Fruit fly (Drosophila melanogaster): Measurements from ENCODE around the gene CG32221.

Gene CG32221

dm6 chr3L:19807103-19807502 is 27.4 kb upstream of the CG32221 start, which contains the start of the genes CG14104 and Kap-alpha1 (continued):
- peak; percentile 77 for TF ChIP-seq bbx (GFP tag; IDR thresholded peaks at IDR 0.05; ENCODE audit: partially characterized antibody)
- no peak for TF ChIP-seq aop (GFP tag; IDR thresholded peaks at IDR 0.05)
- TF ChIP-seq CG1603 (tag; optimal IDR thresholded peaks at IDR 0.05) = peak; percentile 34
- TF ChIP-seq CG12071 (GFP tag; optimal IDR thresholded peaks at IDR 0.05) = no peak
- peak; percentile 73 for TF ChIP-seq CG6791 (GFP tag; IDR thresholded peaks at IDR 0.05; ENCODE audit: partially characterized antibody)
- TF ChIP-seq CG17186 (GFP tag; optimal IDR thresholded peaks at IDR 0.05) = peak; percentile 30
- no peak for TF ChIP-seq Usf (GFP tag; optimal IDR thresholded peaks at IDR 0.05)
- TF ChIP-seq CG13287 (GFP tag; IDR thresholded peaks at IDR 0.05; ENCODE audit: partially characterized antibody) = peak; percentile 79
- TF ChIP-seq CG8478 (optimal IDR thresholded peaks at IDR 0.05) = peak; percentile 67
- TF ChIP-seq Spps (tag; optimal IDR thresholded peaks at IDR 0.05) = no peak
- TF ChIP-seq dm (GFP tag; optimal IDR thresholded peaks at IDR 0.05) = peak; percentile 85
- no peak for TF ChIP-seq Hmr (GFP tag; optimal IDR thresholded peaks at IDR 0.05)
- no peak for TF ChIP-seq wor (GFP tag; IDR thresholded peaks at IDR 0.05)
- no peak for TF ChIP-seq CG17359 (tag; optimal IDR thresholded peaks at IDR 0.05)
- no peak for TF ChIP-seq sob (GFP tag; IDR thresholded peaks at IDR 0.05)
- TF ChIP-seq Bgb (GFP tag; IDR thresholded peaks at IDR 0.05; ENCODE audit: partially characterized antibody) = peak; percentile 65; the same call in 1 of the 2 replicates
- peak; percentile 21; the same call in 1 of the 2 replicates for TF ChIP-seq CG2129 (GFP tag; IDR thresholded peaks at IDR 0.05; ENCODE audit: partially characterized antibody)
- no peak for TF ChIP-seq jigr1 (GFP tag; IDR thresholded peaks at IDR 0.05)
- no peak for TF ChIP-seq lilli (GFP tag; optimal IDR thresholded peaks at IDR 0.05)
- TF ChIP-seq sna (GFP tag; IDR thresholded peaks at IDR 0.05; ENCODE audit: partially characterized antibody) = peak; percentile 57
- peak; percentile 48 for TF ChIP-seq E2f2 (GFP tag; IDR thresholded peaks at IDR 0.05)
- TF ChIP-seq Fer1 (GFP tag; optimal IDR thresholded peaks at IDR 0.05) = peak; percentile 7
- TF ChIP-seq Med (GFP tag) = peak; percentile 85
- TF ChIP-seq HLHmδ (GFP tag; optimal IDR thresholded peaks at IDR 0.05) = no peak
- TF ChIP-seq CG10979 (tag; optimal IDR thresholded peaks at IDR 0.05) = peak; percentile 1
- TF ChIP-seq lab (GFP tag; optimal IDR thresholded peaks at IDR 0.05) = no peak
- no peak for TF ChIP-seq CG14050 (GFP tag; IDR thresholded peaks at IDR 0.05)
- TF ChIP-seq Rx (GFP tag; IDR thresholded peaks at IDR 0.05) = no peak
- peak; percentile 22 for TF ChIP-seq phol (tag; optimal IDR thresholded peaks at IDR 0.05)
- peak; percentile 77 for TF ChIP-seq HLH4C (GFP tag; IDR thresholded peaks at IDR 0.05; ENCODE audit: partially characterized antibody)
- TF ChIP-seq B-H2 (GFP tag; optimal IDR thresholded peaks at IDR 0.05) = no peak
- no peak for TF ChIP-seq so (GFP tag; IDR thresholded peaks at IDR 0.05)
- TF ChIP-seq CTCF (GFP tag; optimal IDR thresholded peaks at IDR 0.05) = no peak
- no peak for TF ChIP-seq ro (GFP tag; IDR thresholded peaks at IDR 0.05)
- peak in 1 of 2 experiments; percentile 86 for TF ChIP-seq crp (GFP tag; optimal IDR thresholded peaks at IDR 0.05)
- no peak for TF ChIP-seq trh (GFP tag; optimal IDR thresholded peaks at IDR 0.05)
- peak; percentile 43; the same call in 1 of the 2 replicates for TF ChIP-seq tna (GFP tag; IDR thresholded peaks at IDR 0.05; ENCODE audit: partially characterized antibody)
- TF ChIP-seq CG16813 (GFP tag; IDR thresholded peaks at IDR 0.05; ENCODE audit: partially characterized antibody) = peak; percentile 63
- TF ChIP-seq hkb (optimal IDR thresholded peaks at IDR 0.05) = no peak
- TF ChIP-seq hkb (GFP tag; IDR thresholded peaks at IDR 0.05) = 0 out of 2 replicates have a peak, but pooled peaks have one; percentile 20
- peak; percentile 55 for TF ChIP-seq pzg (GFP tag; optimal IDR thresholded peaks at IDR 0.05)
- no peak for TF ChIP-seq corto (GFP tag; optimal IDR thresholded peaks at IDR 0.05)
- no peak for TF ChIP-seq CG16779 (GFP tag; IDR thresholded peaks at IDR 0.05)
- peak; percentile 72 for TF ChIP-seq CG4617 (GFP tag; optimal IDR thresholded peaks at IDR 0.05; ENCODE audit: borderline replicate concordance)
- TF ChIP-seq CG2202 (tag; optimal IDR thresholded peaks at IDR 0.05) = no peak
- TF ChIP-seq tap (tag; optimal IDR thresholded peaks at IDR 0.05) = no peak
- TF ChIP-seq CG31388 (GFP tag; optimal IDR thresholded peaks at IDR 0.05) = no peak
- TF ChIP-seq Stat92E (GFP tag; optimal IDR thresholded peaks at IDR 0.05) = peak in 1 of 3 experiments; percentile 8
- TF ChIP-seq zen2 (GFP tag; IDR thresholded peaks at IDR 0.05; ENCODE audit: partially characterized antibody) = peak; percentile 63; the same call in 1 of the 3 replicates
- peak; percentile 73; the same call in 3 of the 4 replicates for TF ChIP-seq Dll (GFP tag; IDR thresholded peaks at IDR 0.05; ENCODE audit: partially characterized antibody)
